Fruit fly (Drosophila melanogaster): ENCODE measurements around the gene pns.

pns gene

dm6 chr3L:1536487-1537337 lies at the start of gene pns, which contains the start of gene CG12091 (continued):
- TF ChIP-seq CG8478 (optimal IDR thresholded peaks at IDR 0.05) = no peak
- TF ChIP-seq toy (GFP tag; IDR thresholded peaks at IDR 0.05) = no peak
- TF ChIP-seq CG34376 (GFP tag; optimal IDR thresholded peaks at IDR 0.05) = peak; percentile 59
- TF ChIP-seq lbe (GFP tag; optimal IDR thresholded peaks at IDR 0.05) = peak; percentile 59
- TF ChIP-seq CG10147 (GFP tag; optimal IDR thresholded peaks at IDR 0.05) = no peak
- no peak for TF ChIP-seq hb (GFP tag; IDR thresholded peaks at IDR 0.05; ENCODE audit: partially characterized antibody)
- TF ChIP-seq Ssrp (tag; optimal IDR thresholded peaks at IDR 0.05) = peak; percentile 28
- TF ChIP-seq CG16813 (GFP tag; IDR thresholded peaks at IDR 0.05; ENCODE audit: partially characterized antibody) = 0 out of 3 replicates have a peak, but pooled peaks have one; percentile 6
- TF ChIP-seq az2 (GFP tag; optimal IDR thresholded peaks at IDR 0.05) = peak; percentile 62
- peak; percentile 33; the same call in 1 of the 2 replicates for TF ChIP-seq Adf1 (GFP tag; IDR thresholded peaks at IDR 0.05)
- TF ChIP-seq CG18599 (GFP tag; optimal IDR thresholded peaks at IDR 0.05) = peak; percentile 70
- peak; percentile 16 for TF ChIP-seq disco-r (GFP tag; optimal IDR thresholded peaks at IDR 0.05)
- TF ChIP-seq hbn (GFP tag; IDR thresholded peaks at IDR 0.05; ENCODE audit: partially characterized antibody) = no peak
- peak; percentile 43 for TF ChIP-seq NfI (GFP tag; optimal IDR thresholded peaks at IDR 0.05)
- peak; percentile 7 for TF ChIP-seq CG16815 (GFP tag; optimal IDR thresholded peaks at IDR 0.05)
- TF ChIP-seq CG10274 (GFP tag; optimal IDR thresholded peaks at IDR 0.05) = no peak
- TF ChIP-seq pfk (GFP tag; optimal IDR thresholded peaks at IDR 0.05) = peak; percentile 11
- TF ChIP-seq CrebB (tag; optimal IDR thresholded peaks at IDR 0.05) = peak; percentile 62
- no peak for TF ChIP-seq Mrtf (GFP tag; IDR thresholded peaks at IDR 0.05)
- peak; percentile 20 for TF ChIP-seq NK7.1 (GFP tag; optimal IDR thresholded peaks at IDR 0.05)
- TF ChIP-seq sr (GFP tag; IDR thresholded peaks at IDR 0.05) = no peak
- peak; percentile 32; the same call in 1 of the 2 replicates for TF ChIP-seq CG6272 (GFP tag; IDR thresholded peaks at IDR 0.05)
- peak; percentile 63 for TF ChIP-seq pnt (GFP tag; optimal IDR thresholded peaks at IDR 0.05)
- TF ChIP-seq zfh1 (GFP tag; IDR thresholded peaks at IDR 0.05) = peak; percentile 39; the same call in 1 of the 3 replicates
- peak; percentile 65; the same call in 2 of the 3 replicates for TF ChIP-seq CG11695 (GFP tag; IDR thresholded peaks at IDR 0.05)
- no peak for TF ChIP-seq D (optimal IDR thresholded peaks at IDR 0.05)
- peak; percentile 22 for TF ChIP-seq D (GFP tag; optimal IDR thresholded peaks at IDR 0.05)
- 0 out of 2 replicates have a peak, but pooled peaks have one; percentile 27 for TF ChIP-seq CG10959 (GFP tag; IDR thresholded peaks at IDR 0.05)
- TF ChIP-seq Nf-YC (tag; optimal IDR thresholded peaks at IDR 0.05) = peak; percentile 69
- no peak for TF ChIP-seq CG17568 (GFP tag; optimal IDR thresholded peaks at IDR 0.05)
- TF ChIP-seq zen2 (GFP tag; IDR thresholded peaks at IDR 0.05; ENCODE audit: partially characterized antibody) = no peak; the same call in 2 of the 3 replicates
- no peak for TF ChIP-seq mld (GFP tag; IDR thresholded peaks at IDR 0.05; ENCODE audit: partially characterized antibody)
- TF ChIP-seq CG8281 (tag; optimal IDR thresholded peaks at IDR 0.05) = no peak
- TF ChIP-seq eve (GFP tag; optimal IDR thresholded peaks at IDR 0.05) = no peak
- peak; percentile 73; the same call in 1 of the 2 replicates for TF ChIP-seq amos (GFP tag; IDR thresholded peaks at IDR 0.05; ENCODE audit: partially characterized antibody)
- peak; percentile 39 for TF ChIP-seq Oli (tag; optimal IDR thresholded peaks at IDR 0.05)
- TF ChIP-seq Jarid2 (GFP tag; optimal IDR thresholded peaks at IDR 0.05) = peak; percentile 65
- TF ChIP-seq CG11504 (tag; optimal IDR thresholded peaks at IDR 0.05) = no peak
- peak; percentile 43 for TF ChIP-seq Six4 (GFP tag; optimal IDR thresholded peaks at IDR 0.05)
- peak; percentile 41; the same call in 1 of the 2 replicates for TF ChIP-seq CG1024 (GFP tag; IDR thresholded peaks at IDR 0.05)
- TF ChIP-seq CG4617 (GFP tag; optimal IDR thresholded peaks at IDR 0.05; ENCODE audit: borderline replicate concordance) = peak; percentile 27
- TF ChIP-seq CkIIα-i1 (GFP tag; IDR thresholded peaks at IDR 0.05) = no peak
- TF ChIP-seq shn (GFP tag; optimal IDR thresholded peaks at IDR 0.05) = peak; percentile 56
- peak; percentile 41 for TF ChIP-seq CG8944 (GFP tag; optimal IDR thresholded peaks at IDR 0.05)
- peak; percentile 56 for TF ChIP-seq ATbp (GFP tag; optimal IDR thresholded peaks at IDR 0.05)
- peak; percentile 68 for TF ChIP-seq CG18262 (tag; optimal IDR thresholded peaks at IDR 0.05)
- peak in 1 of 2 experiments; percentile 47 for TF ChIP-seq crp (GFP tag; optimal IDR thresholded peaks at IDR 0.05)
- peak; percentile 74 for TF ChIP-seq tin (GFP tag; optimal IDR thresholded peaks at IDR 0.05)

Measured in whole organism, embryonic.